Fruit fly (Drosophila melanogaster) whole organism, embryonic: ENCODE data around the gene ppk.

Experiments
- Abd-B ChIP-seq: fragments of 200-800 bp; sonication (Bioruptor generic); optimal IDR thresholded peaks from 2 replicates; lab custom pipeline; 2018; ENCODE audit warnings: missing biosample characterization, mild to moderate bottlenecking, missing genetic modification characterization, moderate library complexity
- Asciz ChIP-seq: fragments of 200-800 bp; sonication (Bioruptor generic); optimal IDR thresholded peaks from 2 replicates; lab custom pipeline; 2017; ENCODE audit warnings: missing biosample characterization, mild to moderate bottlenecking, missing genetic modification characterization, missing genetic modification reagents
- BtbVII ChIP-seq: fragments of 200-800 bp; sonication (Bioruptor generic); optimal IDR thresholded peaks from 3 replicates; lab custom pipeline; 2017; ENCODE audit warnings: missing biosample characterization, mild to moderate bottlenecking, missing genetic modification characterization
- CG10979 ChIP-seq: fragments of 200-800 bp; sonication (Bioruptor generic); optimal IDR thresholded peaks from 2 replicates; lab custom pipeline; 2018; ENCODE audit warnings: missing biosample characterization, mild to moderate bottlenecking, missing genetic modification characterization, moderate library complexity
- CG1233 ChIP-seq: fragments of 200-800 bp; sonication (Bioruptor generic); optimal IDR thresholded peaks from 4 replicates; lab custom pipeline; 2018; ENCODE audit warnings: missing biosample characterization, mild to moderate bottlenecking, missing genetic modification characterization
- CG14667 ChIP-seq: fragments of 200-800 bp; sonication (Bioruptor generic); IDR thresholded peaks from 2 replicates; pipeline ENCODE4 v1.3.6; 2022; ENCODE audit warnings: missing biosample characterization, missing genetic modification characterization
- CG14710 ChIP-seq: fragments of 200-800 bp; sonication (Bioruptor generic); optimal IDR thresholded peaks from 3 replicates; lab custom pipeline; 2019; ENCODE audit warnings: missing biosample characterization, mild to moderate bottlenecking, missing genetic modification characterization, moderate library complexity
- CG15011 ChIP-seq: fragments of 200-800 bp; sonication (Bioruptor generic); optimal IDR thresholded peaks from 3 replicates; lab custom pipeline; 2018; ENCODE audit warnings: missing biosample characterization, mild to moderate bottlenecking, missing genetic modification characterization
- CG15601 ChIP-seq: fragments of 200-800 bp; sonication (Bioruptor generic); optimal IDR thresholded peaks from 3 replicates; lab custom pipeline; 2019; ENCODE audit warnings: missing biosample characterization, mild to moderate bottlenecking, missing genetic modification characterization, moderate library complexity
- CG16815 ChIP-seq: fragments of 200-800 bp; sonication (Bioruptor generic); optimal IDR thresholded peaks from 3 replicates; lab custom pipeline; 2017; ENCODE audit warnings: missing biosample characterization, mild to moderate bottlenecking, missing genetic modification characterization
- CG18476 ChIP-seq: fragments of 200-800 bp; sonication (Bioruptor generic); optimal IDR thresholded peaks from 2 replicates; lab custom pipeline; 2016; ENCODE audit warnings: missing biosample characterization, mild to moderate bottlenecking, missing genetic modification characterization
- CG18599 ChIP-seq: fragments of 200-800 bp; sonication (Bioruptor generic); optimal IDR thresholded peaks from 3 replicates; lab custom pipeline; 2017; ENCODE audit warnings: missing biosample characterization, missing genetic modification characterization, mild to moderate bottlenecking, moderate library complexity, missing genetic modification reagents
- CG2678 ChIP-seq: fragments of 200-800 bp; sonication (Bioruptor generic); optimal IDR thresholded peaks from 3 replicates; lab custom pipeline; 2019; ENCODE audit warnings: missing biosample characterization, mild to moderate bottlenecking, missing genetic modification characterization, moderate library complexity
- CG30020 ChIP-seq: fragments of 200-800 bp; optimal IDR thresholded peaks from 2 replicates; lab custom pipeline; 2019; ENCODE audit warnings: missing biosample characterization, mild to moderate bottlenecking, missing genetic modification characterization, moderate library complexity
- CG3065 ChIP-seq: fragments of 200-800 bp; sonication (Bioruptor generic); optimal IDR thresholded peaks from 2 replicates; lab custom pipeline; 2016; ENCODE audit warnings: missing biosample characterization, missing genetic modification characterization
- CG3281 ChIP-seq: fragments of 200-800 bp; sonication (Bioruptor generic); optimal IDR thresholded peaks from 3 replicates; lab custom pipeline; 2017; ENCODE audit warnings: missing biosample characterization, mild to moderate bottlenecking, missing genetic modification characterization
- CG6254 ChIP-seq: fragments of 200-800 bp; sonication (Bioruptor generic); optimal IDR thresholded peaks from 3 replicates; lab custom pipeline; 2017; ENCODE audit warnings: mild to moderate bottlenecking, missing biosample characterization, missing genetic modification reagents, missing genetic modification characterization
- CG6689 ChIP-seq: fragments of 200-800 bp; sonication (Bioruptor generic); IDR thresholded peaks from 2 replicates; pipeline ENCODE4 v1.3.6; 2022; ENCODE audit warnings: missing biosample characterization, missing genetic modification characterization
- CG6813 ChIP-seq: fragments of 200-800 bp; sonication (Bioruptor generic); optimal IDR thresholded peaks from 2 replicates; lab custom pipeline; 2017; ENCODE audit warnings: missing biosample characterization, missing genetic modification characterization, mild to moderate bottlenecking, moderate library complexity, missing genetic modification reagents
- CG7357 ChIP-seq: fragments of 200-800 bp; sonication (Bioruptor generic); IDR thresholded peaks from 3 replicates; pipeline ENCODE4 v1.3.6; 2022; ENCODE audit warnings: missing biosample characterization, missing genetic modification characterization
- CG9437 ChIP-seq: fragments of 200-800 bp; sonication (Bioruptor generic); optimal IDR thresholded peaks from 2 replicates; lab custom pipeline; 2018; ENCODE audit warnings: missing biosample characterization, mild to moderate bottlenecking, missing genetic modification characterization
- CG9609 ChIP-seq: fragments of 200-800 bp; sonication (Bioruptor generic); optimal IDR thresholded peaks from 3 replicates; lab custom pipeline; 2016; ENCODE audit warnings: missing biosample characterization, missing genetic modification characterization
- CG9727 ChIP-seq: fragments of 200-800 bp; sonication (Bioruptor generic); optimal IDR thresholded peaks from 3 replicates; lab custom pipeline; 2017; ENCODE audit warnings: missing biosample characterization, mild to moderate bottlenecking, missing genetic modification characterization
- D ChIP-seq, 2 experiments: fragments of 200-800 bp in 1 of 2; fragments of >200 bp in 1 of 2; sonication (Bioruptor generic) in 1 of 2; optimal IDR thresholded peaks; 2 replicates in 1 of 2; 3 replicates in 1 of 2; lab custom pipeline; 2017; ENCODE audit warnings: mild to moderate bottlenecking in 1 of 2, missing biosample characterization in 1 of 2, missing genetic modification characterization in 1 of 2, missing genetic modification reagents in 1 of 2
- Ets97D ChIP-seq: fragments of 200-800 bp; sonication (Bioruptor generic); optimal IDR thresholded peaks from 3 replicates; lab custom pipeline; 2016; ENCODE audit warnings: missing biosample characterization, missing genetic modification characterization
- HmgD ChIP-seq: fragments of 200-800 bp; sonication (Bioruptor generic); optimal IDR thresholded peaks from 3 replicates; lab custom pipeline; 2016; ENCODE audit warnings: missing biosample characterization, missing genetic modification characterization
- Hr51 ChIP-seq, 2 experiments: fragments of 200-800 bp; sonication (Bioruptor generic); optimal IDR thresholded peaks; 2 replicates in 1 of 2; 3 replicates in 1 of 2; lab custom pipeline; 2016 to 2018; ENCODE audit warnings: missing biosample characterization in 2 of 2, missing genetic modification characterization in 2 of 2, mild to moderate bottlenecking in 1 of 2, moderate library complexity in 1 of 2
- Max ChIP-seq: fragments of 200-800 bp; sonication (Bioruptor generic); optimal IDR thresholded peaks from 2 replicates; lab custom pipeline; 2016; ENCODE audit warnings: missing biosample characterization, mild to moderate bottlenecking, missing genetic modification characterization
- Oli ChIP-seq: fragments of 200-800 bp; sonication (Bioruptor generic); optimal IDR thresholded peaks from 2 replicates; lab custom pipeline; 2018; ENCODE audit warnings: missing biosample characterization, mild to moderate bottlenecking, missing genetic modification characterization, moderate library complexity
- Six4 ChIP-seq: fragments of 200-800 bp; sonication (Bioruptor generic); optimal IDR thresholded peaks from 2 replicates; lab custom pipeline; 2016; ENCODE audit warnings: missing biosample characterization, missing genetic modification characterization
- Xrp1 ChIP-seq: fragments of 200-800 bp; sonication (Bioruptor generic); IDR thresholded peaks from 2 replicates; pipeline ENCODE4 v1.3.6; 2022; ENCODE audit warnings: missing biosample characterization, missing genetic modification characterization
- YL-1 ChIP-seq: fragments of 200-800 bp; sonication (Bioruptor generic); optimal IDR thresholded peaks from 3 replicates; lab custom pipeline; 2017; ENCODE audit warnings: missing biosample characterization, mild to moderate bottlenecking, missing genetic modification characterization
- bigmax ChIP-seq: fragments of 200-800 bp; sonication (Bioruptor generic); optimal IDR thresholded peaks from 2 replicates; lab custom pipeline; 2018; ENCODE audit warnings: missing biosample characterization, mild to moderate bottlenecking, missing genetic modification characterization
- cato ChIP-seq: fragments of 200-800 bp; sonication (Bioruptor generic); optimal IDR thresholded peaks from 2 replicates; lab custom pipeline; 2016; ENCODE audit warnings: missing biosample characterization, missing genetic modification characterization, borderline replicate concordance
- dmrt11E ChIP-seq: fragments of 200-800 bp; sonication (Bioruptor generic); optimal IDR thresholded peaks from 3 replicates; lab custom pipeline; 2018; ENCODE audit warnings: missing biosample characterization, mild to moderate bottlenecking, missing genetic modification characterization, moderate library complexity
- dmrt99B ChIP-seq: fragments of 200-800 bp; sonication (Bioruptor generic); optimal IDR thresholded peaks from 2 replicates; lab custom pipeline; 2018; ENCODE audit warnings: missing biosample characterization, mild to moderate bottlenecking, missing genetic modification characterization, moderate library complexity
- grau ChIP-seq: fragments of 200-800 bp; optimal IDR thresholded peaks from 3 replicates; lab custom pipeline; 2019; ENCODE audit warnings: missing biosample characterization, mild to moderate bottlenecking, missing genetic modification characterization, moderate library complexity
- hkb ChIP-seq, 2 experiments: fragments of 200-800 bp in 1 of 2; fragments of >200 bp in 1 of 2; sonication (Bioruptor generic) in 1 of 2; IDR thresholded peaks in 1 of 2; optimal IDR thresholded peaks in 1 of 2; 2 replicates each; pipeline versions ENCODE4 v1.3.6 to Lab custom; 2017 to 2022; ENCODE audit warnings: missing biosample characterization in 1 of 2, missing genetic modification characterization in 1 of 2
- knrl ChIP-seq: fragments of 200-800 bp; sonication (Bioruptor generic); IDR thresholded peaks from 3 replicates; pipeline ENCODE4 v1.3.6; 2022; ENCODE audit warnings: missing biosample characterization, missing genetic modification characterization; ENCODE audit not compliant: partially characterized antibody
- lilli ChIP-seq: fragments of 200-800 bp; sonication (Bioruptor generic); optimal IDR thresholded peaks from 3 replicates; lab custom pipeline; 2016; ENCODE audit warnings: missing biosample characterization, missing genetic modification characterization
- lola ChIP-seq, 3 experiments: fragments of >200 bp in 2 of 3; fragments of 200-800 bp in 1 of 3; sonication (Bioruptor generic) in 1 of 3; optimal IDR thresholded peaks; 2 replicates each; lab custom pipeline; 2017 to 2019; ENCODE audit warnings: missing biosample characterization in 3 of 3, missing genetic modification characterization in 3 of 3, mild to moderate bottlenecking in 1 of 3, moderate library complexity in 1 of 3
- mirr ChIP-seq: fragments of 200-800 bp; sonication (Bioruptor generic); optimal IDR thresholded peaks from 3 replicates; lab custom pipeline; 2018; ENCODE audit warnings: missing biosample characterization, mild to moderate bottlenecking, missing genetic modification characterization
- oc ChIP-seq: fragments of 200-800 bp; sonication (Bioruptor generic); optimal IDR thresholded peaks from 2 replicates; lab custom pipeline; 2018; ENCODE audit warnings: missing biosample characterization, mild to moderate bottlenecking, missing genetic modification characterization, moderate library complexity
- row ChIP-seq: fragments of 200-800 bp; sonication (Bioruptor generic); IDR thresholded peaks from 3 replicates; pipeline ENCODE4 v1.3.6; 2022; ENCODE audit warnings: missing biosample characterization, missing genetic modification characterization
- sisA ChIP-seq: fragments of 200-800 bp; sonication (Bioruptor generic); IDR thresholded peaks from 2 replicates; pipeline ENCODE4 v1.3.6; 2022; ENCODE audit warnings: missing biosample characterization, missing genetic modification characterization
- tin ChIP-seq: fragments of 200-800 bp; sonication (Bioruptor generic); optimal IDR thresholded peaks from 3 replicates; lab custom pipeline; 2016; ENCODE audit warnings: missing biosample characterization, missing genetic modification characterization
- zen ChIP-seq: fragments of 200-800 bp; sonication (Bioruptor generic); optimal IDR thresholded peaks from 3 replicates; lab custom pipeline; 2018; ENCODE audit warnings: missing biosample characterization, mild to moderate bottlenecking, missing genetic modification characterization, moderate library complexity

Gene ppk

dm6 chr2L:14367274-14367669 lies 13.7 kb downstream of the ppk start (continued):
- TF ChIP-seq dmrt11E (tag; lab: Kevin White, UChicago) (peak; percentile 28), Ets97D (GFP tag; lab: Kevin White, UChicago) (no peak), D (optimal IDR thresholded peaks at IDR 0.05; lab: Kevin White, UChicago) (no peak), D (GFP tag; optimal IDR thresholded peaks at IDR 0.05; lab: Kevin White, UChicago) (peak; percentile 67), Max (peak; percentile 31), knrl (no peak), hkb (optimal IDR thresholded peaks at IDR 0.05; lab: Kevin White, UChicago) (no peak), hkb (GFP tag; IDR thresholded peaks at IDR 0.05; lab: Robert Waterston, UW) (peak; percentile 63), row (GFP tag; lab: Robert Waterston, UW) (peak; percentile 38), cato (no peak), mirr (no peak), CG14667 (GFP tag; lab: Robert Waterston, UW) (0 out of 2 replicates have a peak, but pooled peaks have one; percentile 20), CG9727 (GFP tag; lab: Kevin White, UChicago) (peak; percentile 80), grau (peak; percentile 23), CG15601 (peak; percentile 63), CG16815 (GFP tag; lab: Kevin White, UChicago) (peak; percentile 12), tin (GFP tag; lab: Kevin White, UChicago) (peak; percentile 15), oc (peak; percentile 13), YL-1 (GFP tag; lab: Kevin White, UChicago) (no peak), Oli (tag; lab: Kevin White, UChicago) (peak; percentile 37), Asciz (GFP tag; lab: Kevin White, UChicago) (peak; percentile 74), CG30020 (tag; lab: Kevin White, UChicago) (peak; percentile 3), CG6254 (peak; percentile 55), CG18599 (GFP tag; lab: Kevin White, UChicago) (peak; percentile 51), BtbVII (GFP tag; lab: Kevin White, UChicago) (peak; percentile 56), CG1233 (GFP tag; lab: Kevin White, UChicago) (peak; percentile 23), CG10979 (tag; lab: Kevin White, UChicago) (peak; percentile 75), CG6689 (peak; percentile 63; the same call in 1 of the 2 replicates), CG18476 (GFP tag; lab: Kevin White, UChicago) (peak; percentile 0), lilli (GFP tag; lab: Kevin White, UChicago) (no peak), sisA (GFP tag; lab: Robert Waterston, UW) (0 out of 2 replicates have a peak, but pooled peaks have one; percentile 19), CG2678 (peak; percentile 77), CG9437 (GFP tag; lab: Kevin White, UChicago) (peak; percentile 43), CG7357 (no peak), dmrt99B (tag; lab: Kevin White, UChicago) (peak; percentile 86), CG6813 (GFP tag; lab: Kevin White, UChicago) (peak; percentile 36), CG9609 (no peak), lola (GFP tag; optimal IDR thresholded peaks at IDR 0.05; lab: Kevin White, UChicago) (peak in 1 of 3 experiments; percentile 40), Xrp1 (GFP tag; lab: Robert Waterston, UW) (peak; percentile 47; the same call in 1 of the 2 replicates), CG15011 (GFP tag; lab: Kevin White, UChicago) (peak; percentile 20), Hr51 (GFP tag; optimal IDR thresholded peaks at IDR 0.05; lab: Kevin White, UChicago) (peak in 1 of 2 experiments; percentile 77), Abd-B (GFP tag; lab: Kevin White, UChicago) (peak; percentile 24), bigmax (GFP tag; lab: Kevin White, UChicago) (no peak), CG3065 (GFP tag; lab: Kevin White, UChicago) (no peak), HmgD (GFP tag; lab: Kevin White, UChicago) (no peak), CG14710 (tag; lab: Kevin White, UChicago) (peak; percentile 70), CG3281 (GFP tag; lab: Kevin White, UChicago) (peak; percentile 47), Six4 (GFP tag; lab: Kevin White, UChicago) (peak; percentile 22), zen (peak; percentile 38)
